Worm (Caenorhabditis elegans) whole organism, L2 larva: ENCODE results near the gene Y17G9B.4.

Experiments used
- C34F6.9 ChIP-seq: fragments of 150-350 bp; optimal IDR thresholded peaks from 2 replicates; lab custom pipeline; 2014; ENCODE audit warnings: missing biosample characterization, missing genetic modification characterization
- F13H6.1 ChIP-seq: sonication (generic microtip); optimal IDR thresholded peaks from 2 replicates; lab custom pipeline; 2016; ENCODE audit warnings: missing genetic modification characterization, missing compliant biosample characterization
- R02D3.7 ChIP-seq: fragments of 150-350 bp; optimal IDR thresholded peaks from 2 replicates; lab custom pipeline; 2014; ENCODE audit warnings: missing biosample characterization, missing genetic modification characterization
- Y55F3AM.14 ChIP-seq: fragments of 200-800 bp; sonication (Bioruptor generic); optimal IDR thresholded peaks from 2 replicates; lab custom pipeline; 2018; ENCODE audit warnings: mild to moderate bottlenecking, missing genetic modification characterization, missing compliant biosample characterization
- ZK546.5 ChIP-seq: sonication (generic microtip); optimal IDR thresholded peaks from 2 replicates; lab custom pipeline; 2017; ENCODE audit warnings: missing biosample characterization, missing genetic modification characterization
- alr-1 ChIP-seq: fragments of 150-350 bp; optimal IDR thresholded peaks from 2 replicates; lab custom pipeline; 2014; ENCODE audit warnings: missing biosample characterization, missing genetic modification characterization
- aly-2 ChIP-seq: fragments of 150-350 bp; optimal IDR thresholded peaks from 2 replicates; lab custom pipeline; 2014; ENCODE audit warnings: missing biosample characterization, missing genetic modification characterization
- ama-1 ChIP-seq: fragments of 150-350 bp; optimal IDR thresholded peaks from 2 replicates; lab custom pipeline; 2018; ENCODE audit warnings: inconsistent platforms
- blmp-1 ChIP-seq: sonication (generic microtip); optimal IDR thresholded peaks from 2 replicates; lab custom pipeline; 2017; ENCODE audit warnings: missing genetic modification characterization, mild to moderate bottlenecking, missing compliant biosample characterization, antibody characterized with exemption, moderate library complexity; ENCODE audit not compliant: insufficient read depth
- ceh-16 ChIP-seq: fragments of 150-350 bp; optimal IDR thresholded peaks from 2 replicates; lab custom pipeline; 2014; ENCODE audit warnings: missing biosample characterization, missing genetic modification characterization
- ceh-82 ChIP-seq: fragments of 150-350 bp; optimal IDR thresholded peaks from 2 replicates; lab custom pipeline; 2014; ENCODE audit warnings: missing biosample characterization, missing genetic modification characterization
- crh-2 ChIP-seq: sonication (generic microtip); optimal IDR thresholded peaks from 2 replicates; lab custom pipeline; 2017; ENCODE audit warnings: missing biosample characterization, missing genetic modification characterization
- dmd-4 ChIP-seq: sonication (generic microtip); optimal IDR thresholded peaks from 2 replicates; lab custom pipeline; 2017; ENCODE audit warnings: missing biosample characterization, missing genetic modification characterization
- egl-27 ChIP-seq: sonication (generic microtip); optimal IDR thresholded peaks from 3 replicates; lab custom pipeline; 2017; ENCODE audit warnings: missing biosample characterization, missing genetic modification reagents, missing genetic modification characterization
- elt-1 ChIP-seq: fragments of 150-350 bp; optimal IDR thresholded peaks from 2 replicates; lab custom pipeline; 2014; ENCODE audit warnings: missing biosample characterization, missing genetic modification characterization
- elt-3 ChIP-seq: sonication (generic microtip); optimal IDR thresholded peaks from 2 replicates; lab custom pipeline; 2017; ENCODE audit warnings: missing biosample characterization, missing genetic modification characterization
- fos-1 ChIP-seq: fragments of 150-350 bp; optimal IDR thresholded peaks from 2 replicates; lab custom pipeline; 2014; ENCODE audit warnings: missing biosample characterization, missing genetic modification characterization
- gmeb-1 ChIP-seq: fragments of 150-350 bp; optimal IDR thresholded peaks from 2 replicates; lab custom pipeline; 2014; ENCODE audit warnings: missing biosample characterization, missing genetic modification characterization
- lin-11 ChIP-seq: fragments of 150-350 bp; sonication (generic microtip); optimal IDR thresholded peaks from 2 replicates; lab custom pipeline; 2014; ENCODE audit warnings: missing biosample characterization, missing genetic modification characterization, inconsistent platforms, mixed read lengths
- lin-13 ChIP-seq: fragments of 150-350 bp; optimal IDR thresholded peaks from 2 replicates; lab custom pipeline; 2014; ENCODE audit warnings: missing biosample characterization, missing genetic modification reagents, missing genetic modification characterization
- lin-39 ChIP-seq: fragments of 150-350 bp; optimal IDR thresholded peaks from 2 replicates; lab custom pipeline; 2014; ENCODE audit warnings: missing biosample characterization, missing genetic modification reagents, missing genetic modification characterization
- lsy-2 ChIP-seq, 2 experiments: fragments of 150-350 bp in 1 of 2; sonication (generic microtip) in 1 of 2; optimal IDR thresholded peaks; 2 replicates each; lab custom pipeline; 2014 to 2017; ENCODE audit warnings: missing biosample characterization in 2 of 2, missing genetic modification characterization in 2 of 2
- mab-5 ChIP-seq: fragments of 150-350 bp; optimal IDR thresholded peaks from 2 replicates; lab custom pipeline; 2014; ENCODE audit warnings: missing biosample characterization, missing genetic modification characterization
- mbf-1 ChIP-seq: sonication (generic microtip); optimal IDR thresholded peaks from 2 replicates; lab custom pipeline; 2017; ENCODE audit warnings: missing biosample characterization, missing genetic modification characterization
- mdl-1 ChIP-seq, 2 experiments: fragments of 150-350 bp in 1 of 2; sonication (generic microtip) in 1 of 2; optimal IDR thresholded peaks; 2 replicates each; lab custom pipeline; 2017; ENCODE audit warnings: missing biosample characterization in 2 of 2, missing genetic modification characterization in 2 of 2
- nhr-10 ChIP-seq: sonication (generic microtip); optimal IDR thresholded peaks from 2 replicates; lab custom pipeline; 2017; ENCODE audit warnings: missing biosample characterization, missing genetic modification characterization
- nhr-11 ChIP-seq: fragments of 150-350 bp; optimal IDR thresholded peaks from 2 replicates; lab custom pipeline; 2014; ENCODE audit warnings: missing biosample characterization, missing genetic modification characterization
- nhr-12 ChIP-seq: fragments of 150-350 bp; optimal IDR thresholded peaks from 2 replicates; lab custom pipeline; 2014; ENCODE audit warnings: missing biosample characterization, missing genetic modification characterization
- nhr-129 ChIP-seq: fragments of 150-350 bp; optimal IDR thresholded peaks from 2 replicates; lab custom pipeline; 2014; ENCODE audit warnings: missing biosample characterization, missing genetic modification characterization
- nhr-21 ChIP-seq: fragments of 150-350 bp; optimal IDR thresholded peaks from 2 replicates; lab custom pipeline; 2014; ENCODE audit warnings: missing biosample characterization, missing genetic modification characterization
- nhr-23 ChIP-seq: fragments of 150-350 bp; optimal IDR thresholded peaks from 2 replicates; lab custom pipeline; 2014; ENCODE audit warnings: missing biosample characterization, missing genetic modification reagents, missing genetic modification characterization
- nhr-237 ChIP-seq: fragments of 150-350 bp; optimal IDR thresholded peaks from 2 replicates; lab custom pipeline; 2014; ENCODE audit warnings: missing biosample characterization, missing genetic modification characterization
- nhr-25 ChIP-seq: fragments of 150-350 bp; sonication (generic microtip); optimal IDR thresholded peaks from 3 replicates; lab custom pipeline; 2014; ENCODE audit warnings: missing biosample characterization, missing genetic modification characterization
- nhr-6 ChIP-seq: fragments of 150-350 bp; optimal IDR thresholded peaks from 2 replicates; lab custom pipeline; 2014; ENCODE audit warnings: missing biosample characterization, missing genetic modification characterization
- nhr-77 ChIP-seq: fragments of 150-350 bp; optimal IDR thresholded peaks from 2 replicates; lab custom pipeline; 2014; ENCODE audit warnings: missing biosample characterization, missing genetic modification characterization
- peb-1 ChIP-seq: fragments of 150-350 bp; optimal IDR thresholded peaks from 2 replicates; lab custom pipeline; 2014; ENCODE audit warnings: missing biosample characterization, missing genetic modification characterization
- sem-4 ChIP-seq: fragments of 150-350 bp; optimal IDR thresholded peaks from 2 replicates; lab custom pipeline; 2014; ENCODE audit warnings: missing biosample characterization, missing genetic modification reagents, missing genetic modification characterization
- skn-1 ChIP-seq: sonication (generic microtip); optimal IDR thresholded peaks from 2 replicates; lab custom pipeline; 2017; ENCODE audit warnings: missing biosample characterization, missing genetic modification characterization
- sma-3 ChIP-seq: sonication (generic microtip); optimal IDR thresholded peaks from 2 replicates; lab custom pipeline; 2016; ENCODE audit warnings: missing genetic modification reagents, missing genetic modification characterization, missing compliant biosample characterization
- sma-9 ChIP-seq, 2 experiments: fragments of 150-350 bp in 1 of 2; sonication (generic microtip) in 1 of 2; optimal IDR thresholded peaks; 2 replicates each; lab custom pipeline; 2014 to 2016; ENCODE audit warnings: missing genetic modification characterization in 2 of 2, mild to moderate bottlenecking in 1 of 2, missing biosample characterization in 1 of 2, missing compliant biosample characterization in 1 of 2, missing genetic modification reagents in 1 of 2, moderate library complexity in 1 of 2
- snpc-4 ChIP-seq: fragments of 150-350 bp; optimal IDR thresholded peaks from 2 replicates; lab custom pipeline; 2014; ENCODE audit warnings: missing biosample characterization, missing genetic modification characterization
- unc-39 ChIP-seq: fragments of 150-350 bp; optimal IDR thresholded peaks from 2 replicates; lab custom pipeline; 2014; ENCODE audit warnings: missing biosample characterization, missing genetic modification characterization
- unc-55 ChIP-seq: fragments of 150-350 bp; sonication (generic microtip); optimal IDR thresholded peaks from 3 replicates; lab custom pipeline; 2014; ENCODE audit warnings: missing biosample characterization, missing genetic modification reagents, missing genetic modification characterization
- unc-62 ChIP-seq: fragments of 150-350 bp; optimal IDR thresholded peaks from 2 replicates; lab custom pipeline; 2014; ENCODE audit warnings: missing biosample characterization, missing genetic modification reagents, missing genetic modification characterization
- zag-1 ChIP-seq: fragments of 150-350 bp; optimal IDR thresholded peaks from 2 replicates; lab custom pipeline; 2014; ENCODE audit warnings: missing biosample characterization, missing genetic modification characterization
- ztf-1 ChIP-seq: fragments of 200-800 bp; sonication (Bioruptor generic); conservative IDR thresholded peaks from 2 replicates; pipeline ENCODE4 v1.3.6; 2022; ENCODE audit warnings: missing genetic modification characterization, missing compliant biosample characterization
- ztf-11 ChIP-seq: sonication (generic microtip); optimal IDR thresholded peaks from 2 replicates; lab custom pipeline; 2017; ENCODE audit warnings: missing biosample characterization, missing genetic modification characterization
- ztf-4 ChIP-seq: fragments of 150-350 bp; optimal IDR thresholded peaks from 2 replicates; lab custom pipeline; 2014; ENCODE audit warnings: missing biosample characterization, missing genetic modification characterization

The Y17G9B.4 gene

ce11 chrIV:4747553-4747952 is 4.4 kb upstream of the Y17G9B.4 start, which contains the start of gene tctn-1:
Gene tctn-1, minus strand, starts transcription at chrIV:4747832.
- TF ChIP-seq lin-13 (GFP tag; lab: Kevin White, UChicago) (peak; percentile 9), nhr-129 (tag; lab: Kevin White, UChicago) (peak; percentile 16), lsy-2 (tag; optimal IDR thresholded peaks at IDR 0.05; lab: Kevin White, UChicago) (peak; percentile 29 to 56), ama-1 (lab: Kevin White, UChicago) (peak; percentile 63), nhr-11 (tag; lab: Kevin White, UChicago) (no peak)

ce11 chrIV:4748408-4749105 is 3.4 kb upstream of the Y17G9B.4 start, which contains the start of gene cyc-2.1:
Gene cyc-2.1, minus strand, starts transcription at chrIV:4749012.
- TF ChIP-seq ztf-1 (GFP tag; lab: Robert Waterston, UW), result no peak
- TF ChIP-seq fos-1 (tag; lab: Kevin White, UChicago), result peak; percentile 70
- TF ChIP-seq F13H6.1 (tag; lab: Kevin White, UChicago), result peak; percentile 62
- TF ChIP-seq nhr-6 (tag; lab: Kevin White, UChicago), result peak; percentile 22
- TF ChIP-seq nhr-10, result no peak
- no peak for TF ChIP-seq unc-39
- peak; percentile 14 for TF ChIP-seq gmeb-1 (tag; lab: Kevin White, UChicago)
- no peak for TF ChIP-seq alr-1 (tag; lab: Kevin White, UChicago)
- TF ChIP-seq unc-55 (GFP tag; lab: Kevin White, UChicago), result peak; percentile 69
- TF ChIP-seq nhr-23, result no peak
- TF ChIP-seq nhr-21 (tag; lab: Kevin White, UChicago), result peak; percentile 3
- TF ChIP-seq peb-1 (tag; lab: Kevin White, UChicago), result no peak
- TF ChIP-seq elt-3 (tag; lab: Kevin White, UChicago), result no peak
- no peak for TF ChIP-seq lin-39 (tag; lab: Kevin White, UChicago)
- no peak for TF ChIP-seq skn-1 (tag; lab: Kevin White, UChicago)
- TF ChIP-seq nhr-11 (tag; lab: Kevin White, UChicago), result no peak
- TF ChIP-seq ceh-82 (tag; lab: Kevin White, UChicago), result no peak
- no peak for TF ChIP-seq snpc-4
- TF ChIP-seq nhr-77, result no peak
- no peak for TF ChIP-seq ZK546.5 (tag; lab: Kevin White, UChicago)
- TF ChIP-seq nhr-237 (tag; lab: Kevin White, UChicago), result no peak
- TF ChIP-seq dmd-4, result no peak
- peak; percentile 69 for TF ChIP-seq C34F6.9
- TF ChIP-seq zag-1 (tag; lab: Kevin White, UChicago), result no peak
- peak; percentile 55 for TF ChIP-seq sma-3 (GFP tag; lab: Kevin White, UChicago)
- no peak for TF ChIP-seq blmp-1
- TF ChIP-seq Y55F3AM.14, result peak; percentile 39
- no peak for TF ChIP-seq ztf-11 (tag; lab: Kevin White, UChicago)
- TF ChIP-seq ama-1 (lab: Kevin White, UChicago), result peak; percentile 71
- TF ChIP-seq lsy-2 (tag; optimal IDR thresholded peaks at IDR 0.05; lab: Kevin White, UChicago), result peak; percentile 59 to 87
- peak; percentile 19 for TF ChIP-seq lin-11
- TF ChIP-seq mab-5 (tag; lab: Kevin White, UChicago), result peak; percentile 38
- TF ChIP-seq mbf-1 (tag; lab: Kevin White, UChicago), result no peak
- no peak for TF ChIP-seq aly-2 (tag; lab: Kevin White, UChicago)
- TF ChIP-seq nhr-25 (tag; lab: Kevin White, UChicago), result peak; percentile 70
- peak; percentile 47 for TF ChIP-seq sem-4 (tag; lab: Kevin White, UChicago)
- no peak for TF ChIP-seq egl-27 (tag; lab: Kevin White, UChicago)
- no peak for TF ChIP-seq nhr-12 (tag; lab: Kevin White, UChicago)
- peak; percentile 80 for TF ChIP-seq sma-9 (GFP tag; optimal IDR thresholded peaks at IDR 0.05; lab: Kevin White, UChicago)
- TF ChIP-seq sma-9 (tag; optimal IDR thresholded peaks at IDR 0.05; lab: Kevin White, UChicago), result no peak
- TF ChIP-seq elt-1 (tag; lab: Kevin White, UChicago), result no peak
- peak in 1 of 2 experiments; percentile 16 for TF ChIP-seq mdl-1 (tag; optimal IDR thresholded peaks at IDR 0.05; lab: Kevin White, UChicago)
- TF ChIP-seq unc-62, result no peak
- peak; percentile 61 for TF ChIP-seq crh-2 (tag; lab: Kevin White, UChicago)
- peak; percentile 95 for TF ChIP-seq nhr-129 (tag; lab: Kevin White, UChicago)
- TF ChIP-seq lin-13 (GFP tag; lab: Kevin White, UChicago), result peak; percentile 67
- no peak for TF ChIP-seq ceh-16 (tag; lab: Kevin White, UChicago)
- TF ChIP-seq ztf-4, result peak; percentile 74
- TF ChIP-seq R02D3.7 (tag; lab: Kevin White, UChicago), result no peak
